Worm (Caenorhabditis elegans): Measurements from ENCODE around the gene hcp-3.

DNA sequence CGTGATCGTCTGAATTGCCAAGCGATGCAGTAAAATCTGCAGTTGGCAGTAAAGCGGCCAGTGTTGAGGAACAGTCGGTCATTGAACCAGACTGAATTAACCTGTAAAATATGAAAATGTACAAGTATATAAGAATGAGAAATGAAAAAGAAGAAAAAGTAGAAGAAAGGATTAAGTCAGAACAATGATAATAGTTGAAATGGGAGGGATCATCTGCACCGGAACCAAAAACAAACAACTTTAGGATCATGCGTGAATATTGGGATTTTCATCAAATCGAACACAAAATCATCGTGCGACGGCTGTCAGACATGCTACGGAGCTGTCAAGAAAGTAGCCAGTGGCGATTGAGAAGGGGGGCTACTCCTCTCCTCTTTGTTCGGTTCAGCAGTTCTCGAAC is 20.7 kb upstream of the hcp-3 start, which contains the start of gene gei-13:
- TF ChIP-seq ztf-11 (tag; optimal IDR thresholded peaks at IDR 0.05) (no peak), ceh-9 (tag; optimal IDR thresholded peaks at IDR 0.05) (no peak), nfya-1 (tag; optimal IDR thresholded peaks at IDR 0.05; ENCODE audit: insufficient read depth) (no peak), ZK546.5 (tag; optimal IDR thresholded peaks at IDR 0.05) (no peak), fos-1 (tag; optimal IDR thresholded peaks at IDR 0.05) (no peak), nhr-12 (tag; optimal IDR thresholded peaks at IDR 0.05) (no peak), tbx-2 (tag; optimal IDR thresholded peaks at IDR 0.05) (no peak), nhr-11 (tag; optimal IDR thresholded peaks at IDR 0.05) (no peak), unc-62 (GFP tag; optimal IDR thresholded peaks at IDR 0.05) (no peak), ama-1 (optimal IDR thresholded peaks at IDR 0.05) (no peak), elt-3 (tag; optimal IDR thresholded peaks at IDR 0.05) (no peak), mdl-1 (tag; optimal IDR thresholded peaks at IDR 0.05) (no peak), snpc-4 (tag; optimal IDR thresholded peaks at IDR 0.05) (no peak)
